Fruit fly (Drosophila melanogaster) whole organism, embryonic: ENCODE data around the gene lilli.

Source experiments
- Awh ChIP-seq: fragments of 200-800 bp; sonication (Bioruptor generic); IDR thresholded peaks from 2 replicates; pipeline ENCODE4, ENCODE4 v1.3.6; 2022; ENCODE audit warnings: missing biosample characterization, missing genetic modification characterization
- CG11560 ChIP-seq: fragments of 200-800 bp; sonication (Bioruptor generic); IDR thresholded peaks from 3 replicates; pipeline ENCODE4 v1.3.6; 2022; ENCODE audit warnings: missing biosample characterization, missing genetic modification characterization
- CG11696 ChIP-seq: fragments of 200-800 bp; sonication (Bioruptor generic); IDR thresholded peaks from 2 replicates; pipeline ENCODE4 v1.3.6; 2022; ENCODE audit warnings: missing biosample characterization, missing genetic modification characterization
- CG11723 ChIP-seq: fragments of 200-800 bp; sonication (Bioruptor generic); optimal IDR thresholded peaks from 2 replicates; lab custom pipeline; 2017; ENCODE audit warnings: missing biosample characterization, mild to moderate bottlenecking, missing genetic modification characterization
- CG12744 ChIP-seq: fragments of 200-800 bp; sonication (Bioruptor generic); optimal IDR thresholded peaks from 2 replicates; lab custom pipeline; 2016; ENCODE audit warnings: missing biosample characterization, missing genetic modification characterization
- CG13123 ChIP-seq: fragments of 200-800 bp; sonication (Bioruptor generic); optimal IDR thresholded peaks from 2 replicates; lab custom pipeline; 2016; ENCODE audit warnings: missing biosample characterization, missing genetic modification characterization
- CG14014 ChIP-seq: fragments of 200-800 bp; sonication (Bioruptor generic); IDR thresholded peaks from 2 replicates; pipeline ENCODE4 v1.3.6; 2022; ENCODE audit warnings: missing biosample characterization, missing genetic modification characterization
- CG1529 ChIP-seq: fragments of 200-800 bp; sonication (Bioruptor generic); optimal IDR thresholded peaks from 3 replicates; lab custom pipeline; 2018; ENCODE audit warnings: missing biosample characterization, missing genetic modification characterization
- CG1602 ChIP-seq: fragments of 200-800 bp; sonication (Bioruptor generic); optimal IDR thresholded peaks from 3 replicates; lab custom pipeline; 2016; ENCODE audit warnings: missing biosample characterization, missing genetic modification characterization
- CG1603 ChIP-seq: fragments of 200-800 bp; sonication (Bioruptor generic); optimal IDR thresholded peaks from 2 replicates; lab custom pipeline; 2019; ENCODE audit warnings: missing biosample characterization, mild to moderate bottlenecking, missing genetic modification characterization, moderate library complexity
- CG16813 ChIP-seq: fragments of 200-800 bp; sonication (Bioruptor generic); IDR thresholded peaks from 3 replicates; pipeline ENCODE4 v1.3.6; 2022; ENCODE audit warnings: missing biosample characterization, missing genetic modification characterization; ENCODE audit not compliant: partially characterized antibody
- CG1792 ChIP-seq: fragments of 200-800 bp; sonication (Bioruptor generic); optimal IDR thresholded peaks from 2 replicates; lab custom pipeline; 2016; ENCODE audit warnings: missing biosample characterization, missing genetic modification characterization
- CG18764 ChIP-seq: fragments of 200-800 bp; sonication (Bioruptor generic); optimal IDR thresholded peaks from 3 replicates; lab custom pipeline; 2016; ENCODE audit warnings: missing biosample characterization, missing genetic modification characterization
- CG3163 ChIP-seq: fragments of 200-800 bp; sonication (Bioruptor generic); optimal IDR thresholded peaks from 3 replicates; lab custom pipeline; 2016; ENCODE audit warnings: missing biosample characterization, missing genetic modification characterization
- CG4328 ChIP-seq: fragments of 200-800 bp; sonication (Bioruptor generic); optimal IDR thresholded peaks from 3 replicates; lab custom pipeline; 2017; ENCODE audit warnings: missing biosample characterization, missing genetic modification reagents, missing genetic modification characterization
- CG4404 ChIP-seq: fragments of 200-800 bp; sonication (Bioruptor generic); IDR thresholded peaks from 2 replicates; pipeline ENCODE4 v1.3.6; 2022; ENCODE audit warnings: missing biosample characterization, missing genetic modification characterization
- CG4820 ChIP-seq: fragments of 200-800 bp; sonication (Bioruptor generic); optimal IDR thresholded peaks from 3 replicates; lab custom pipeline; 2016; ENCODE audit warnings: missing biosample characterization, missing genetic modification characterization
- CG7745 ChIP-seq: fragments of 200-800 bp; sonication (Bioruptor generic); optimal IDR thresholded peaks from 2 replicates; lab custom pipeline; 2018; ENCODE audit warnings: missing biosample characterization, mild to moderate bottlenecking, missing genetic modification characterization, moderate library complexity
- CG9609 ChIP-seq: fragments of 200-800 bp; sonication (Bioruptor generic); optimal IDR thresholded peaks from 3 replicates; lab custom pipeline; 2016; ENCODE audit warnings: missing biosample characterization, missing genetic modification characterization
- CG9797 ChIP-seq: fragments of 200-800 bp; sonication (Bioruptor generic); optimal IDR thresholded peaks from 3 replicates; lab custom pipeline; 2018; ENCODE audit warnings: missing biosample characterization, mild to moderate bottlenecking, missing genetic modification characterization
- CG9817 ChIP-seq: fragments of 200-800 bp; sonication (Bioruptor generic); optimal IDR thresholded peaks from 2 replicates; lab custom pipeline; 2018; ENCODE audit warnings: missing biosample characterization, mild to moderate bottlenecking, missing genetic modification characterization, moderate library complexity
- CHES-1-like ChIP-seq: fragments of 200-800 bp; sonication (Bioruptor generic); optimal IDR thresholded peaks from 2 replicates; lab custom pipeline; 2016; ENCODE audit warnings: missing biosample characterization, missing genetic modification characterization
- CrebB ChIP-seq: fragments of 200-800 bp; sonication (Bioruptor generic); optimal IDR thresholded peaks from 3 replicates; lab custom pipeline; 2018; ENCODE audit warnings: missing biosample characterization, mild to moderate bottlenecking, missing genetic modification characterization
- Dbx ChIP-seq: fragments of 200-800 bp; sonication (Bioruptor generic); IDR thresholded peaks from 3 replicates; pipeline ENCODE4 v1.3.6; 2022; ENCODE audit warnings: missing biosample characterization, missing genetic modification characterization
- Dll ChIP-seq: fragments of 200-800 bp; sonication (Bioruptor generic); IDR thresholded peaks from 4 replicates; pipeline ENCODE4 v1.3.6; 2022; ENCODE audit warnings: missing biosample characterization, missing genetic modification characterization; ENCODE audit not compliant: partially characterized antibody
- HLH54F ChIP-seq: fragments of 200-800 bp; sonication (Bioruptor generic); optimal IDR thresholded peaks from 3 replicates; lab custom pipeline; 2016; ENCODE audit warnings: missing biosample characterization, missing genetic modification characterization
- Hmr ChIP-seq: fragments of 200-800 bp; sonication (Bioruptor generic); optimal IDR thresholded peaks from 3 replicates; lab custom pipeline; 2017; ENCODE audit warnings: mild to moderate bottlenecking, missing biosample characterization, missing genetic modification reagents, missing genetic modification characterization
- MTF-1 ChIP-seq: fragments of 200-800 bp; sonication (Bioruptor generic); optimal IDR thresholded peaks from 2 replicates; lab custom pipeline; 2018; ENCODE audit warnings: missing biosample characterization, mild to moderate bottlenecking, missing genetic modification characterization, borderline replicate concordance
- NFAT ChIP-seq: fragments of 200-800 bp; sonication (Bioruptor generic); IDR thresholded peaks from 2 replicates; pipeline ENCODE4 v1.3.6; 2022; ENCODE audit warnings: missing biosample characterization, missing genetic modification characterization
- Opbp ChIP-seq: fragments of 200-800 bp; sonication (Bioruptor generic); IDR thresholded peaks from 3 replicates; pipeline ENCODE4 v1.3.6; 2022; ENCODE audit warnings: missing biosample characterization, missing genetic modification characterization; ENCODE audit not compliant: partially characterized antibody
- PHDP ChIP-seq: fragments of 200-800 bp; sonication (Bioruptor generic); optimal IDR thresholded peaks from 3 replicates; lab custom pipeline; 2018; ENCODE audit warnings: missing biosample characterization, mild to moderate bottlenecking, missing genetic modification characterization, moderate library complexity
- Ravus ChIP-seq: fragments of 200-800 bp; sonication (Bioruptor generic); IDR thresholded peaks from 2 replicates; pipeline ENCODE4 v1.3.6; 2022; ENCODE audit warnings: missing biosample characterization, missing genetic modification characterization
- caup ChIP-seq: fragments of 200-800 bp; sonication (Bioruptor generic); optimal IDR thresholded peaks from 3 replicates; lab custom pipeline; 2017; ENCODE audit warnings: missing biosample characterization, mild to moderate bottlenecking, missing genetic modification characterization, moderate library complexity; ENCODE audit not compliant: severe bottlenecking
- lab ChIP-seq: fragments of 200-800 bp; sonication (Bioruptor generic); optimal IDR thresholded peaks from 3 replicates; lab custom pipeline; 2017; ENCODE audit warnings: missing biosample characterization, missing genetic modification characterization, mild to moderate bottlenecking, moderate library complexity, missing genetic modification reagents
- odd ChIP-seq: fragments of 200-800 bp; sonication (Bioruptor generic); optimal IDR thresholded peaks from 2 replicates; lab custom pipeline; 2017; ENCODE audit warnings: missing biosample characterization, mild to moderate bottlenecking, missing genetic modification characterization
- otp ChIP-seq: fragments of 200-800 bp; sonication (Bioruptor generic); IDR thresholded peaks from 3 replicates; pipeline ENCODE4, ENCODE4 v1.3.6; 2022; ENCODE audit warnings: missing biosample characterization, missing genetic modification characterization
- pnt ChIP-seq: fragments of 200-800 bp; sonication (Bioruptor generic); optimal IDR thresholded peaks from 3 replicates; lab custom pipeline; 2016; ENCODE audit warnings: missing biosample characterization, missing genetic modification characterization
- pum ChIP-seq: fragments of 200-800 bp; sonication (Bioruptor generic); optimal IDR thresholded peaks from 2 replicates; lab custom pipeline; 2016; ENCODE audit warnings: missing biosample characterization, missing genetic modification characterization
- pzg ChIP-seq: fragments of 200-800 bp; sonication (Bioruptor generic); optimal IDR thresholded peaks from 3 replicates; lab custom pipeline; 2018; ENCODE audit warnings: missing biosample characterization, mild to moderate bottlenecking, missing genetic modification characterization, moderate library complexity
- salm ChIP-seq: fragments of 200-800 bp; sonication (Bioruptor generic); optimal IDR thresholded peaks from 2 replicates; lab custom pipeline; 2018; ENCODE audit warnings: missing biosample characterization, mild to moderate bottlenecking, missing genetic modification characterization
- sc ChIP-seq, 3 experiments: fragments of >200 bp in 2 of 3; fragments of 200-800 bp in 1 of 3; sonication (Bioruptor generic) in 1 of 3; optimal IDR thresholded peaks; 2 replicates in 2 of 3; 3 replicates in 1 of 3; lab custom pipeline; 2017; ENCODE audit warnings: mild to moderate bottlenecking in 1 of 3, missing biosample characterization in 1 of 3, missing genetic modification characterization in 1 of 3, missing genetic modification reagents in 1 of 3
- sd ChIP-seq: fragments of 200-800 bp; sonication (Bioruptor generic); optimal IDR thresholded peaks from 3 replicates; lab custom pipeline; 2018; ENCODE audit warnings: missing biosample characterization, mild to moderate bottlenecking, missing genetic modification characterization, moderate library complexity
- sens ChIP-seq: fragments of 200-800 bp; sonication (Bioruptor generic); peaks from one replicate; lab custom pipeline; 2016; ENCODE audit warnings: missing biosample characterization, missing genetic modification characterization
- tap ChIP-seq: fragments of 200-800 bp; optimal IDR thresholded peaks from 3 replicates; lab custom pipeline; 2019; ENCODE audit warnings: missing biosample characterization, mild to moderate bottlenecking, missing genetic modification characterization, moderate library complexity
- tin ChIP-seq: fragments of 200-800 bp; sonication (Bioruptor generic); optimal IDR thresholded peaks from 3 replicates; lab custom pipeline; 2016; ENCODE audit warnings: missing biosample characterization, missing genetic modification characterization
- twi ChIP-seq: fragments of 200-800 bp; optimal IDR thresholded peaks from 2 replicates; lab custom pipeline; 2019; ENCODE audit warnings: missing biosample characterization, mild to moderate bottlenecking, missing genetic modification characterization, moderate library complexity
- vvl ChIP-seq: fragments of 200-800 bp; sonication (Bioruptor generic); IDR thresholded peaks from 2 replicates; pipeline ENCODE4 v1.3.6; 2022; ENCODE audit warnings: missing biosample characterization, missing genetic modification characterization
- zf30C ChIP-seq: fragments of 200-800 bp; sonication (Bioruptor generic); optimal IDR thresholded peaks from 3 replicates; lab custom pipeline; 2018; ENCODE audit warnings: missing biosample characterization, mild to moderate bottlenecking, missing genetic modification characterization
- zfh1 ChIP-seq: fragments of 200-800 bp; sonication (Bioruptor generic); IDR thresholded peaks from 3 replicates; pipeline ENCODE4 v1.3.6; 2022; ENCODE audit warnings: missing biosample characterization, missing genetic modification characterization

Gene lilli

dm6 chr2L:2861140-2861884 is 24.4 kb upstream of the lilli start (continued):
- TF ChIP-seq salm (tag; lab: Kevin White, UChicago) (peak; percentile 12), CG4328 (GFP tag; lab: Kevin White, UChicago) (peak; percentile 34), CG1602 (GFP tag; lab: Kevin White, UChicago) (no peak), CHES-1-like (no peak), CG9797 (GFP tag; lab: Kevin White, UChicago) (no peak), CG12744 (GFP tag; lab: Kevin White, UChicago) (no peak), CG1603 (no peak), odd (GFP tag; lab: Kevin White, UChicago) (peak; percentile 40), pnt (no peak), pzg (GFP tag; lab: Kevin White, UChicago) (no peak), lab (peak; percentile 64), CG9817 (no peak), CG3163 (no peak), vvl (peak; percentile 43; the same call in 1 of the 2 replicates), CG4404 (GFP tag; lab: Robert Waterston, UW) (no peak), CG13123 (GFP tag; lab: Kevin White, UChicago) (no peak), Hmr (GFP tag; lab: Kevin White, UChicago) (peak; percentile 23), zf30C (GFP tag; lab: Kevin White, UChicago) (no peak), zfh1 (GFP tag; lab: Robert Waterston, UW) (0 out of 3 replicates have a peak, but pooled peaks have one; percentile 15), CG4820 (GFP tag; lab: Kevin White, UChicago) (no peak), otp (GFP tag; lab: Robert Waterston, UW) (0 out of 3 replicates have a peak, but pooled peaks have one; percentile 30), pum (no peak), Ravus (GFP tag; lab: Robert Waterston, UW) (no peak), Dbx (GFP tag; lab: Robert Waterston, UW) (peak; percentile 7; the same call in 1 of the 3 replicates), CrebB (tag; lab: Kevin White, UChicago) (peak; percentile 48), sens (peak; percentile 71), CG11560 (tag; lab: Robert Waterston, UW) (no peak), CG11696 (GFP tag; lab: Robert Waterston, UW) (no peak), CG1792 (no peak), PHDP (peak; percentile 5), sd (tag; lab: Kevin White, UChicago) (peak; percentile 15), Awh (no peak), HLH54F (no peak), sc (optimal IDR thresholded peaks at IDR 0.05; lab: Kevin White, UChicago) (no peak), sc (GFP tag; optimal IDR thresholded peaks at IDR 0.05; lab: Kevin White, UChicago) (no peak), MTF-1 (GFP tag; lab: Kevin White, UChicago) (peak; percentile 56), CG1529 (GFP tag; lab: Kevin White, UChicago) (no peak), CG9609 (no peak), CG11723 (GFP tag; lab: Kevin White, UChicago) (peak; percentile 31), CG14014 (peak; percentile 28; the same call in 1 of the 2 replicates), CG18764 (GFP tag; lab: Kevin White, UChicago) (no peak), Dll (peak; percentile 36; the same call in 1 of the 4 replicates), NFAT (GFP tag; lab: Robert Waterston, UW) (no peak), twi (tag; lab: Kevin White, UChicago) (no peak), CG16813 (GFP tag; lab: Robert Waterston, UW) (no peak), caup (GFP tag; lab: Kevin White, UChicago) (peak; percentile 20), tin (no peak), tap (tag; lab: Kevin White, UChicago) (no peak), Opbp (no peak), CG7745 (tag; lab: Kevin White, UChicago) (peak; percentile 46)
